Fruit fly (Drosophila melanogaster) whole organism, larva: ENCODE measurements around the gene Ugt35B1.

ENCODE experiments used
- noc ChIP-seq: fragments of 200-800 bp; sonication (Bioruptor generic); optimal IDR thresholded peaks from 3 replicates; lab custom pipeline; 2019; ENCODE audit warnings: missing biosample characterization, mild to moderate bottlenecking, missing genetic modification characterization, moderate library complexity

The Ugt35B1 gene

DNA sequence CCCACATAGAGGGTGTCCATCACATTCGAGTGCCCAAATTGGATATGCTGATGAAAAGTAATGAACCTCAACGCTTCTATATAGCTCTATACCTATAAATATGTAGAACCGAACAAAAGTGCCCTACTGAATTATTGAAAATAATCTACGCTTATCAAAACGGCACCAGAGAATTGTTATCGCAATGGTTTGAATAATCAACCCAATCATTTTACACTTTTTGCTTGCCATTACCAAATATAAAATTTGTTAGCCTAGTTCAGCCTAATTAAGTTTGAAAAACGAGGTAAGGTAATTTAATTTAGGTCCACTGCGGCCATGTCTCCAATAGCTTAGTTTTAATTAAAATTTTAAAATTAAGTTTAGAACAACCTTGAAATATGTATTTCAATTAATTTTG lies 5.7 kb upstream of the Ugt35B1 start:
- TF ChIP-seq noc (tag; lab: Kevin White, UChicago): no peak

DNA sequence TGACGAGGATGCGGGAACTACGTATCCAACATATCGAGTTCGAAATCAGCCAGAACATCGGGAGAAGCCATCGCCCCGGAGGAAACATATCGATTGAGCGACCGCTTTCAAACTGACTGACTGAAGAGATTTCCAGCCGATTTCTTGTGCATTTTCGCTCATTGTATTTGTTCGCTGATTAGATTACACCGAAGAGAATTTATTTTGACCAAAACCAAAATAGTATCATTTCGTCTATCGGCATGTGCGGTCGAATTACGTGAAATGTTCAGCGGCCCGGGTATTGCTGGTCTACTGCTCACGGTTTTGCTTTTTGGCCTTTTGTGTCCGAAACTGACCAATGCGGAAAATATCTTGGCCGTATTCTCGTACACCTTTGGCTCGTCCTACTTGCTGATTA lies 5.3 kb upstream of the Ugt35B1 start, which contains the start of the genes Ugt304A1 and Ugt303A1:
Gene Ugt304A1 (minus strand): TSS at position 101 of the 400 bp plus-strand sequence.
Gene Ugt303A1 (plus strand): TSS at position 222 of the 400 bp plus-strand sequence.
- TF ChIP-seq noc (tag; lab: Kevin White, UChicago): no peak

DNA sequence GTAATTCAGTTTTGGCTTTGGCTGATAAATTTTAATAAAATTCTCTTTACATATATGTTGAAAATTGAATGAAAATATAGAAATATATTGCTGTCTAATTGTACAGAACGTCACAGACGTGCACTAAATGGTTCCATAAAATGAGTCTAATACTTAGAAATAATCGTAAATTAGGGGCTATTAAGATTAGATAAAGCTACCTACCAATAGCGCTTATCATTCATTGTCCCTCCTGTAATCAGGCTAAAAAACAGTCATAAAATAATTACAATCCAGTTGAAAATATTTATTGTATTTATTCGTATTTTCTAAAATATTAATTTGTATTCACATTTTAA lies 3.1 kb upstream of the Ugt35B1 start:
- peak; percentile 37 for TF ChIP-seq noc (tag; lab: Kevin White, UChicago)

DNA sequence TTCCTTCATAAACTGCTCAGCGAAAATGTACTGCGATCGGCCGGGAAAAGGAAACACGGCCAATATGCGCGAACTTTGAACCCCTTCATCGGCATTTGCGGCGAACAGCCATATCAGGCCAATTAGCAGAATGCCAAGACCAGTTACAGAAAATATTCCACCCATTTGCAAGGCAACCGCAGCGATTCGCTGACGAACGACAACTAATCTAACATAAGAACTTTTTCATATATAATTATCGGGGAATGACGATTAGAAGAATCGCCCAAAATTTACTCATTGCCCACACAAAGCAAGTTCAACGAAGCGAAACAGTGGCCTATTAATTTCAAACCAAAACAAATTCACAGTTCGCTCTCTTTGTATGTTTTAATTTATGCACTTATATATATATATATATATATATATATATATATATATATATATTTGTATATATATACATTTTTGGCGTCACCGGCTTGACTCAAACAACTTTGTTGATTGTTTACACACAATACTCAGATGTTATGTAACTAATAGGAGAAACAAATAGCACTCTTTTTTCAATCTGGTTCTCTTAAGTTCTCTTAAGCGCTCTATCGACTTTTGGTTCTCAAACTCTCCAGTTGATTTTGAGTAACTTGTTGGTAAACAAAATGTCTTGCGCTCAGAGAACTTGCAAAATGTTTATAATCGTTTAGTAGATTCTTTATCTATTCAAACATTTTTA lies 2.6 kb upstream of the Ugt35B1 start, which contains the start of gene Ugt35A1:
Gene Ugt35A1 (minus strand): TSS at position 205 of the 709 bp plus-strand sequence.
- no peak for TF ChIP-seq noc (tag; lab: Kevin White, UChicago)

DNA sequence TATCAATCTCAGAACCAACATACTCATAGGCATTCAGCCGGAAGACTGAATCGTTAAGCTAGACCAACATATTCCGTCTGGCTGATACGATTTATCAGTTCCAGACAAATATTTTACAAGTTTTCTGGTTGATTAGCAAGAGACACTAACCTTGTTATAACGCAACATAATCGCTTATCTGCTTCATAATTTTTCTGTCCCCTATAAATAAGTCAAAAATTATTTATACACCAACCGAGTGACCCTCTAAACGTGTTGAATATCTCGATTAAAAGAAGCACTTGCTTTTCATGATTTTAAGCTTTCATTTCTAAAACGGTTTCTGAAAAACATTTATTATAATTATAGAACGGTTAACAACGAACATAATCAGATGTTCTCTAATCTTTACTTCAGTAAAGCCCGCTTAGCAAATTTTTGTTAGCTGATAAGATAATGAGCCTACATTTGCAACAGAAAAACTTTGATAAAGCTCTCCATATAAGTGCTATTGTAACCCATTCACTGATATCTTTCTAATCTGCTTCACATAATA lies 2.0 kb downstream of the Ugt35B1 start, which contains the start of gene Ugt35E2:
Gene Ugt35E2 (minus strand): TSS at position 51 of the 535 bp plus-strand sequence.
- no peak for TF ChIP-seq noc (tag; lab: Kevin White, UChicago)

DNA sequence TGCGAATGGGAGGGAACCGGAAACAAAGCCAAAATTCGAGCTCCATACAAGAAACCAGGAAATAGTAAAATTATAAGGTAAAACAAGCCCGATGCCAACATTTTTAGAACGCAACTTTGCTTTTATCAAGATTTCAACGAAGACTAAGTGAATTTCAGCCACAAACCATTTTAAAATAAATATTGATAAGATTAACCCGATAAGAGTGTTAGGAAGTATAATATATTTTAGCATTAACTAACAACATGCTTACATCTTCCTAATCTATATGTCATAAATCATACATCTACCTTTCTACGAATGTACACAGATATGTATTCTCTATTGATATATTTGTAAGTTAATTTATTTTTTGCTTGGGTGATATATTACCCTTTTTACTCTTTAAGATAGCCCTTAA lies 4.1 kb downstream of the Ugt35B1 start, which contains the start of gene Ugt35E1:
Gene Ugt35E1 (minus strand): TSS at position 101 of the 400 bp plus-strand sequence.
- TF ChIP-seq noc (tag; lab: Kevin White, UChicago): no peak

DNA sequence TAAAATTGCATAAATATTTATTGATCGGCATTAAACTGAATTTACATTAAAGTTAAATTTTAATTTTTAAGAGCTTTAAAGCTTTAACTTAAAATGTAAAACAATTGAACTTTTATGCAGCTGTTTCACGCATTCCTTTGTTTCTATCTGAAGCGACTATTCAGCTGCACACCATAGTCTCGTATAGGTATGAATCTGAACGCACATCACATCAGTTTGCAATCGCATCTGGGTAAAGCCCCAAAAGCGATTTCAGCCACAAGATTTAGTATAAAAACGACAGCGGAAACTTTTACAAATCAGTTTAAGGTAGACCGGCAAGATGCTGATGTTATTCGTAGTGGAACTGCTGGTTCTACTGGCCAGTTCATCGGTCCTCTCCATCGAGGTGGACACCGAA lies 9.1 kb downstream of the Ugt35B1 start, which contains the start of gene CG4757:
Gene CG4757 (plus strand): TSS at position 301 of the 400 bp plus-strand sequence.
- TF ChIP-seq noc (tag; lab: Kevin White, UChicago): no peak

DNA sequence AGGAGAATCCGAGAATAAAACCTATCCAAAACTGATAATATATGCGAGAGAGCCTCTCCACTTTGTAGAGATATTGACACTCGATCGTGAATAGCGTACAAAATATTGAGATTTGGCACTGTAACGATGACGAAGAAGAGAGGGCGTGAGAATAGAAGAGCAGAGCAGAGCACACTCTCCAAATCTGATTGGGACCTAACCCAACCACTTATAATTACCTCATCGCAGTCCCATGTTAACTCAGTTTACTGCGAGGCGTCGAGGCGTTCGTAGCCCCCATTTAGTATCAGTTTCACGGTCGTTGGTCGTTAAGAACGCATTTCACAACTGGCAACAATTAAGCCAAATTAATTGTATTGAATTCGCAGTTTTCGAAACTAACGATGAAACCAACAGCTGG lies 13.2 kb downstream of the Ugt35B1 start, which contains the start of gene Ugt302C1:
Gene Ugt302C1 (plus strand): TSS at position 241 of the 400 bp plus-strand sequence.
- peak; percentile 1 for TF ChIP-seq noc (tag; lab: Kevin White, UChicago)

DNA sequence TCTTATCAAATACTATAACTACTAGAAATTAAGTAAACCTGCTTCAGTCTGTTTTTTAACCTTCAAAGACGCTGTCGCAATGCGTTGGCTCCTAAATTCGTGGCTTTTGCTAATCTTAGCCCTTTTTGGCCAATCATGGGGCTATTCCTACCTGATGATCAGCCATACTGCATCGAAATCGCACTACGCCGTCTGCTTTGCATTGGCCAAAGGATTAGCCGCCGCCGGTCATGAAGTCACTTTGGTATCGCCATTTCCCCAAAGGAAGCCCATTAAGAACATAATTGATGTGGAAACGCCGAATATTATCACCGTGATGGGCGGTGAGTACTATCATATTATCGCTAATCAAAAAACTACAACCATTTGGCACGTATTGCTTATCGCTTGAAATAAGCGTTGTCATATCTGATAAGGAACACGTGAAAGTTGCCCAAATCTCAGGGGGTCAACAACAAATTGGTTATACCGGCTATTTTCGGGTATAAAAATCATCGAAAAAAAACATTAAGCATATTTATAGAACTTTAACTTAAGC lies 15.4 kb downstream of the Ugt35B1 start, which contains the start of gene Ugt302E1:
Gene Ugt302E1 (plus strand): TSS at position 51 of the 538 bp plus-strand sequence.
- no peak for TF ChIP-seq noc (tag; lab: Kevin White, UChicago)

DNA sequence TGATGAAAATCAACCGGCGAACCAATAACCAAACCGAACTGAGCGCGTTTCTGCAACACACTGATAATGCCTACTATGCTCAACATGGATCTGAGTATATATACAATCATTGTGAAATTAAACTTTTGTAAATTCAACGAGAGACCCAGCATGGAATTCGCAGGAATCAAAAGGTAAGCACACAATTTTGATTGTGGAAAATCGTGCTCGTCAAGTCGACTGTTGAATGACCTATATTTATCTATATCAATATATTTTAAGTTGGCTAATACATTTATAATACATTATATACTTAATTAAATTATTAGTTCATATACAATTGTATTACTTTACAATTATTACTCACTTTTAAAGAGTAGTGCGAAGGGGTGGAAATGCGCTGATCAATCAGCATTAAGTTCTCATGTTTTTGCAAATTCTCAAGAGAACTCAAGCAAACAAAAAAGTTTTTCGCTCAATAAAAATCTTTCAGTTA lies 16.2 kb downstream of the Ugt35B1 start, which contains the start of gene Ugt302K1:
Gene Ugt302K1 (minus strand): TSS at position 51 of the 475 bp plus-strand sequence.
- TF ChIP-seq noc (tag; lab: Kevin White, UChicago): no peak

DNA sequence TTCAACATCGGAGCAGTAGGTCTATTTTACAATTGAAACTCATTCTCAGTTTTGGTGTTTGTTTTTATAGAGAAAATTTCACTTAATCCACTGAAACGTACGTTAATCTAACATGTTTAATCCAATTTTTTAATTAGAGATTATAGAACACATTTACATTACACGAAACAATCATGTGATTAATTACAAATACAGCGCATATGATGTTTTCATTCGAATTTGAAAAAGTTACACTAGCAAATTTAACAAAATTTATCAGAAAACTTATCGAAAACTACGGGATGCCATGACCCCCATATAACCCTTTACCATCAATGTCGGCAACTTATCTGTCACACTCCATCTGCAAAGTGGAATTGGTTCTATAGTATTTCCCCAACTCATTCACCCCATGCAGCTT lies 24.9 kb downstream of the Ugt35B1 start, which contains the start of gene CheA86a:
Gene CheA86a (minus strand): TSS at position 101 of the 400 bp plus-strand sequence.
- TF ChIP-seq noc (tag; lab: Kevin White, UChicago): no peak

DNA sequence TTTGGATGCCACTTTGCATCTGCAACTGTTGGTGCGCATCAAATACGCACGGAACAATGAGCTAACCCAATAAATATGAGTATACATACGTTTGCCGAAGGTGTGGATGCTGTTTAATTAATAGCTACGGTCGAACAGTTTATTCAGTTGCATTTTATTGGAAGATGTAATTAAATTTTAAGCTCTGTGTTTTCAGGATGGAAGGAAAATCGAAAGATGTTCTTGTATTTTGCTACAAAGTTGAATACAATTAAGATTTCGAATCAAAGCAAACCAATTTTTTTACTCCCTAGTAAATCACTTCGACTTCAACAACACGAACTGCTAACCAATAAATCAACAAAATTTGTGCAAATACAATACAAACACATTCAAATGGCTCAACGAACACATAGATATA lies 33.2 kb downstream of the Ugt35B1 start, which contains the start of gene mAcon2:
Gene mAcon2 (plus strand): TSS at position 301 of the 400 bp plus-strand sequence.
- TF ChIP-seq noc (tag; lab: Kevin White, UChicago): no peak

DNA sequence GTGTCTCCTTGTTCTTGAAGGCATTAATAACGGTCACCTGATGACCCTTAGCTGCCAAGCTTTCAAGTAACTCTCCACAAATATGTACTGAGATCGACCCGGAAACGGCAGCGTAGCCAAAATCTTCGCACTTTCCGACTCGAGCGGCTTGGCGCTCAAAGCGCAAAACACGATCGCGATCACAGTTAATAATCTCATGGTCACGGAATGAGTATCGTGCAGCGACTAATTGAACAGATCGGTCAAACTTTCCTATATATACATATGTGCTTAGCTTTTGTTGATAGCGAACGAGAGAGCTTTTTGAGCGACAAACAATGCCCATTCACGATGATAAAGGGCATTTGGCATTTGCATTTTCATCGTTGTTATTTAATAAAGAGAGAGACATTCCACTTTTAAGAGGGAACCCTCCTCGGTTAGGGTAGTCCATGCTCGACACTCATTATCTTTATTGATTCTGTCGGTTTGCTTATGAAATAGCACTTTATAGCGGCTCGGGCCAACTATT lies 41.9 kb downstream of the Ugt35B1 start, which contains the start of gene Ugt35C1:
Gene Ugt35C1 (minus strand): TSS at position 213 of the 511 bp plus-strand sequence.
- no peak for TF ChIP-seq noc (tag; lab: Kevin White, UChicago)

DNA sequence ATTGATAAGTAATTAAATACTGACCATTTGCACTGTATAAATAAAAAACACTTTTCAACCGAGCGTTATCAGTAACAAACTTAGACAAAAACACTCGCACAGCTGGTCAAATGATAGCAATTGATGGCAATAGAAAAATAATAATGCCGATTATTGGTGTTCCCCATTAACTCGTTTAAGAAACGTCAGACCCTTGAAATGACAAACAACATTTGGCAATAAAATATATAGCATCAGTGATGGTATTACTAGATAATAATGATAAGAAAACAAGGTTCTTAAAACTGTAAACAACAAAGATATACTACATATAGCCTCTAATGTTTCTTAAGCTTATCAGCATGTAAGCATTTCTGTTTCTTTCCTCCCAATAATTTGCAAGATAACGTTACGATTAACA lies 43.7 kb downstream of the Ugt35B1 start:
- TF ChIP-seq noc (tag; lab: Kevin White, UChicago): peak; percentile 25
